Fruit fly (Drosophila melanogaster) whole organism, embryonic: Measurements from ENCODE around the gene Tsf1.
A peak's percentile ranks its signal among the peaks of the same experiment; 100 is the strongest.

Source experiments
- Abd-B ChIP-seq: fragments of 200-800 bp; sonication (Bioruptor generic); optimal IDR thresholded peaks from 2 replicates; lab custom pipeline; 2018; ENCODE audit warnings: missing biosample characterization, mild to moderate bottlenecking, missing genetic modification characterization, moderate library complexity
- Ada2b ChIP-seq: fragments of 200-800 bp; sonication (Bioruptor generic); IDR thresholded peaks from 2 replicates; pipeline ENCODE4 v1.3.6; 2022; ENCODE audit warnings: missing biosample characterization, missing genetic modification characterization
- CG10267 ChIP-seq: fragments of 200-800 bp; sonication (Bioruptor generic); optimal IDR thresholded peaks from 2 replicates; lab custom pipeline; 2018; ENCODE audit warnings: missing biosample characterization, mild to moderate bottlenecking, missing genetic modification characterization, moderate library complexity
- CG10366 ChIP-seq: fragments of 200-800 bp; sonication (Bioruptor generic); IDR thresholded peaks from 2 replicates; pipeline ENCODE4 v1.3.6; 2022; ENCODE audit warnings: missing biosample characterization, missing genetic modification characterization
- CG11723 ChIP-seq: fragments of 200-800 bp; sonication (Bioruptor generic); optimal IDR thresholded peaks from 2 replicates; lab custom pipeline; 2017; ENCODE audit warnings: missing biosample characterization, mild to moderate bottlenecking, missing genetic modification characterization
- CG12769 ChIP-seq: fragments of 200-800 bp; sonication (Bioruptor generic); optimal IDR thresholded peaks from 2 replicates; lab custom pipeline; 2019; ENCODE audit warnings: missing biosample characterization, mild to moderate bottlenecking, missing genetic modification characterization, moderate library complexity
- CG15269 ChIP-seq: fragments of 200-800 bp; sonication (Bioruptor generic); optimal IDR thresholded peaks from 2 replicates; lab custom pipeline; 2018; ENCODE audit warnings: missing biosample characterization, mild to moderate bottlenecking, missing genetic modification characterization, moderate library complexity
- CG1602 ChIP-seq: fragments of 200-800 bp; sonication (Bioruptor generic); optimal IDR thresholded peaks from 3 replicates; lab custom pipeline; 2016; ENCODE audit warnings: missing biosample characterization, missing genetic modification characterization
- CG17186 ChIP-seq: fragments of 200-800 bp; sonication (Bioruptor generic); optimal IDR thresholded peaks from 3 replicates; lab custom pipeline; 2017; ENCODE audit warnings: missing biosample characterization, missing genetic modification reagents, missing genetic modification characterization
- CG17829 ChIP-seq: fragments of 200-800 bp; optimal IDR thresholded peaks from 2 replicates; lab custom pipeline; 2019; ENCODE audit warnings: missing biosample characterization, mild to moderate bottlenecking, missing genetic modification characterization, moderate library complexity
- CG18619 ChIP-seq: fragments of 200-800 bp; sonication (Bioruptor generic); optimal IDR thresholded peaks from 3 replicates; lab custom pipeline; 2017; ENCODE audit warnings: missing biosample characterization, mild to moderate bottlenecking, missing genetic modification characterization
- CG2129 ChIP-seq: fragments of 200-800 bp; sonication (Bioruptor generic); IDR thresholded peaks from 2 replicates; pipeline ENCODE4 v1.3.6; 2022; ENCODE audit warnings: missing biosample characterization, missing genetic modification characterization; ENCODE audit not compliant: partially characterized antibody
- CG2712 ChIP-seq: fragments of 200-800 bp; optimal IDR thresholded peaks from 3 replicates; lab custom pipeline; 2019; ENCODE audit warnings: missing biosample characterization, mild to moderate bottlenecking, missing genetic modification characterization, moderate library complexity
- CG30403 ChIP-seq: fragments of 200-800 bp; sonication (Bioruptor generic); optimal IDR thresholded peaks from 3 replicates; lab custom pipeline; 2016; ENCODE audit warnings: missing biosample characterization, missing genetic modification characterization
- CG3281 ChIP-seq: fragments of 200-800 bp; sonication (Bioruptor generic); optimal IDR thresholded peaks from 3 replicates; lab custom pipeline; 2017; ENCODE audit warnings: missing biosample characterization, mild to moderate bottlenecking, missing genetic modification characterization
- CG34376 ChIP-seq: fragments of 200-800 bp; sonication (Bioruptor generic); optimal IDR thresholded peaks from 2 replicates; lab custom pipeline; 2018; ENCODE audit warnings: missing biosample characterization, mild to moderate bottlenecking, missing genetic modification characterization
- CG4404 ChIP-seq: fragments of 200-800 bp; sonication (Bioruptor generic); IDR thresholded peaks from 2 replicates; pipeline ENCODE4 v1.3.6; 2022; ENCODE audit warnings: missing biosample characterization, missing genetic modification characterization
- CG6689 ChIP-seq: fragments of 200-800 bp; sonication (Bioruptor generic); IDR thresholded peaks from 2 replicates; pipeline ENCODE4 v1.3.6; 2022; ENCODE audit warnings: missing biosample characterization, missing genetic modification characterization
- CG6813 ChIP-seq: fragments of 200-800 bp; sonication (Bioruptor generic); optimal IDR thresholded peaks from 2 replicates; lab custom pipeline; 2017; ENCODE audit warnings: missing biosample characterization, missing genetic modification characterization, mild to moderate bottlenecking, moderate library complexity, missing genetic modification reagents
- CG8765 ChIP-seq: fragments of 200-800 bp; sonication (Bioruptor generic); IDR thresholded peaks from 2 replicates; pipeline ENCODE4 v1.3.6; 2022; ENCODE audit warnings: missing biosample characterization, missing genetic modification characterization
- D19B ChIP-seq: fragments of 200-800 bp; sonication (Bioruptor generic); optimal IDR thresholded peaks from 2 replicates; lab custom pipeline; 2017; ENCODE audit warnings: missing biosample characterization, mild to moderate bottlenecking, missing genetic modification characterization
- Deaf1 ChIP-seq: fragments of 200-800 bp; optimal IDR thresholded peaks from 3 replicates; lab custom pipeline; 2019; ENCODE audit warnings: missing biosample characterization, mild to moderate bottlenecking, missing genetic modification characterization, moderate library complexity
- E2f1 ChIP-seq: fragments of 200-800 bp; sonication (Bioruptor generic); IDR thresholded peaks from 2 replicates; pipeline ENCODE4 v1.3.6; 2022; ENCODE audit warnings: missing biosample characterization, missing genetic modification characterization
- GATAe ChIP-seq: fragments of 200-800 bp; sonication (Bioruptor generic); conservative IDR thresholded peaks from 2 replicates; pipeline ENCODE4 v1.3.6; 2022; ENCODE audit warnings: missing biosample characterization, missing genetic modification characterization
- H15 ChIP-seq: fragments of 200-800 bp; sonication (Bioruptor generic); IDR thresholded peaks from 3 replicates; pipeline ENCODE4 v1.3.6; 2022; ENCODE audit warnings: missing biosample characterization, missing genetic modification characterization
- Hr3 ChIP-seq: fragments of 200-800 bp; sonication (Bioruptor generic); optimal IDR thresholded peaks from 3 replicates; lab custom pipeline; 2016; ENCODE audit warnings: missing biosample characterization, missing genetic modification characterization
- Lim3 ChIP-seq: fragments of 200-800 bp; sonication (Bioruptor generic); IDR thresholded peaks from 2 replicates; pipeline ENCODE4 v1.3.6; 2022; ENCODE audit warnings: missing biosample characterization, missing genetic modification characterization
- MBD-R2 ChIP-seq: fragments of 200-800 bp; sonication (Bioruptor generic); IDR thresholded peaks from 2 replicates; pipeline ENCODE4 v1.3.6; 2022; ENCODE audit warnings: missing biosample characterization, missing genetic modification characterization
- Mrtf ChIP-seq: fragments of 200-800 bp; sonication (Bioruptor generic); IDR thresholded peaks from 3 replicates; pipeline ENCODE4 v1.3.6; 2022; ENCODE audit warnings: missing biosample characterization, missing genetic modification characterization
- Sry-δ ChIP-seq: fragments of 200-800 bp; sonication (Bioruptor generic); optimal IDR thresholded peaks from 2 replicates; lab custom pipeline; 2016; ENCODE audit warnings: missing biosample characterization, missing genetic modification characterization
- Xrp1 ChIP-seq: fragments of 200-800 bp; sonication (Bioruptor generic); IDR thresholded peaks from 2 replicates; pipeline ENCODE4 v1.3.6; 2022; ENCODE audit warnings: missing biosample characterization, missing genetic modification characterization
- ato ChIP-seq: fragments of 200-800 bp; sonication (Bioruptor generic); IDR thresholded peaks from 2 replicates; pipeline ENCODE4 v1.3.6; 2022; ENCODE audit warnings: missing biosample characterization, missing genetic modification characterization; ENCODE audit not compliant: partially characterized antibody
- cad ChIP-seq: fragments of >200 bp; optimal IDR thresholded peaks from 2 replicates; lab custom pipeline; 2017; ENCODE audit warnings: missing biosample characterization, missing genetic modification characterization
- dmrt99B ChIP-seq: fragments of 200-800 bp; sonication (Bioruptor generic); optimal IDR thresholded peaks from 2 replicates; lab custom pipeline; 2018; ENCODE audit warnings: missing biosample characterization, mild to moderate bottlenecking, missing genetic modification characterization, moderate library complexity
- grn ChIP-seq: fragments of 200-800 bp; sonication (Bioruptor generic); optimal IDR thresholded peaks from 3 replicates; lab custom pipeline; 2017; ENCODE audit warnings: missing biosample characterization, missing genetic modification characterization
- ham ChIP-seq: fragments of 200-800 bp; sonication (Bioruptor generic); IDR thresholded peaks from 2 replicates; pipeline ENCODE4 v1.3.6; 2022; ENCODE audit warnings: missing biosample characterization, missing genetic modification characterization
- hkb ChIP-seq, 2 experiments: fragments of 200-800 bp in 1 of 2; fragments of >200 bp in 1 of 2; sonication (Bioruptor generic) in 1 of 2; IDR thresholded peaks in 1 of 2; optimal IDR thresholded peaks in 1 of 2; 2 replicates each; pipeline versions ENCODE4 v1.3.6 to Lab custom; 2017 to 2022; ENCODE audit warnings: missing biosample characterization in 1 of 2, missing genetic modification characterization in 1 of 2
- ind ChIP-seq: fragments of 200-800 bp; sonication (Bioruptor generic); optimal IDR thresholded peaks from 3 replicates; lab custom pipeline; 2016; ENCODE audit warnings: missing biosample characterization, missing genetic modification characterization
- lab ChIP-seq: fragments of 200-800 bp; sonication (Bioruptor generic); optimal IDR thresholded peaks from 3 replicates; lab custom pipeline; 2017; ENCODE audit warnings: missing biosample characterization, missing genetic modification characterization, mild to moderate bottlenecking, moderate library complexity, missing genetic modification reagents
- mirr ChIP-seq: fragments of 200-800 bp; sonication (Bioruptor generic); optimal IDR thresholded peaks from 3 replicates; lab custom pipeline; 2018; ENCODE audit warnings: missing biosample characterization, mild to moderate bottlenecking, missing genetic modification characterization
- otp ChIP-seq: fragments of 200-800 bp; sonication (Bioruptor generic); IDR thresholded peaks from 3 replicates; pipeline ENCODE4, ENCODE4 v1.3.6; 2022; ENCODE audit warnings: missing biosample characterization, missing genetic modification characterization
- row ChIP-seq: fragments of 200-800 bp; sonication (Bioruptor generic); IDR thresholded peaks from 3 replicates; pipeline ENCODE4 v1.3.6; 2022; ENCODE audit warnings: missing biosample characterization, missing genetic modification characterization
- sd ChIP-seq: fragments of 200-800 bp; sonication (Bioruptor generic); optimal IDR thresholded peaks from 3 replicates; lab custom pipeline; 2018; ENCODE audit warnings: missing biosample characterization, mild to moderate bottlenecking, missing genetic modification characterization, moderate library complexity
- seq ChIP-seq: fragments of 200-800 bp; sonication (Bioruptor generic); IDR thresholded peaks from 2 replicates; pipeline ENCODE4 v1.3.6; 2022; ENCODE audit warnings: missing biosample characterization, missing genetic modification characterization
- so ChIP-seq: fragments of 200-800 bp; sonication (Bioruptor generic); IDR thresholded peaks from 3 replicates; pipeline ENCODE4 v1.3.6; 2022; ENCODE audit warnings: missing biosample characterization, missing genetic modification characterization
- ssp ChIP-seq: fragments of 200-800 bp; sonication (Bioruptor generic); IDR thresholded peaks from 2 replicates; pipeline ENCODE4 v1.3.6; 2022; ENCODE audit warnings: missing biosample characterization, missing genetic modification characterization
- stc ChIP-seq: fragments of 200-800 bp; sonication (Bioruptor generic); IDR thresholded peaks from 2 replicates; pipeline ENCODE4 v1.3.6; 2022; ENCODE audit warnings: missing biosample characterization, missing genetic modification characterization
- tin ChIP-seq: fragments of 200-800 bp; sonication (Bioruptor generic); optimal IDR thresholded peaks from 3 replicates; lab custom pipeline; 2016; ENCODE audit warnings: missing biosample characterization, missing genetic modification characterization
- yki ChIP-seq: fragments of >200 bp; optimal IDR thresholded peaks from 3 replicates; lab custom pipeline; 2018

Gene Tsf1

dm6 chrX:18370775-18371735 is 15.8 kb upstream of the Tsf1 start (continued):
- TF ChIP-seq ind (peak; percentile 23), CG34376 (GFP tag; lab: Kevin White, UChicago) (peak; percentile 38), H15 (GFP tag; lab: Robert Waterston, UW) (no peak), CG2712 (tag; lab: Kevin White, UChicago) (peak; percentile 24), yki (peak; percentile 26), otp (GFP tag; lab: Robert Waterston, UW) (no peak), seq (GFP tag; lab: Robert Waterston, UW) (no peak), CG10366 (GFP tag; lab: Robert Waterston, UW) (no peak), ham (GFP tag; lab: Robert Waterston, UW) (no peak), hkb (optimal IDR thresholded peaks at IDR 0.05; lab: Kevin White, UChicago) (peak; percentile 68), hkb (GFP tag; IDR thresholded peaks at IDR 0.05; lab: Robert Waterston, UW) (no peak; the same call in 1 of the 2 replicates), ssp (GFP tag; lab: Robert Waterston, UW) (peak; percentile 52), E2f1 (no peak), CG30403 (GFP tag; lab: Kevin White, UChicago) (peak; percentile 31), Deaf1 (tag; lab: Kevin White, UChicago) (no peak), grn (GFP tag; lab: Kevin White, UChicago) (no peak), Xrp1 (GFP tag; lab: Robert Waterston, UW) (no peak), CG17829 (tag; lab: Kevin White, UChicago) (peak; percentile 16), Hr3 (GFP tag; lab: Kevin White, UChicago) (no peak), tin (no peak), Sry-δ (GFP tag; lab: Kevin White, UChicago) (peak; percentile 99), Ada2b (no peak), lab (GFP tag; lab: Kevin White, UChicago) (peak; percentile 31), so (GFP tag; lab: Robert Waterston, UW) (peak; percentile 21; the same call in 1 of the 3 replicates), dmrt99B (no peak), CG6813 (GFP tag; lab: Kevin White, UChicago) (no peak), CG1602 (GFP tag; lab: Kevin White, UChicago) (peak; percentile 11), CG3281 (GFP tag; lab: Kevin White, UChicago) (no peak), CG6689 (peak; percentile 26; the same call in 1 of the 2 replicates), CG17186 (peak; percentile 96), sd (peak; percentile 19), CG15269 (tag; lab: Kevin White, UChicago) (no peak), CG10267 (tag; lab: Kevin White, UChicago) (peak; percentile 62), GATAe (GFP tag; lab: Robert Waterston, UW) (no peak), Lim3 (GFP tag; lab: Robert Waterston, UW) (no peak), Abd-B (GFP tag; lab: Kevin White, UChicago) (peak; percentile 13), ato (GFP tag; lab: Robert Waterston, UW) (peak; percentile 96), CG11723 (no peak), stc (GFP tag; lab: Robert Waterston, UW) (no peak), CG4404 (GFP tag; lab: Robert Waterston, UW) (no peak), mirr (peak; percentile 36), CG18619 (GFP tag; lab: Kevin White, UChicago) (no peak), CG2129 (GFP tag; lab: Robert Waterston, UW) (peak; percentile 95), Mrtf (GFP tag; lab: Robert Waterston, UW) (no peak), row (GFP tag; lab: Robert Waterston, UW) (peak; percentile 53), CG12769 (tag; lab: Kevin White, UChicago) (peak; percentile 53), CG8765 (GFP tag; lab: Robert Waterston, UW) (no peak), MBD-R2 (GFP tag; lab: Robert Waterston, UW) (peak; percentile 40), D19B (GFP tag; lab: Kevin White, UChicago) (no peak), cad (GFP tag; lab: Kevin White, UChicago) (no peak)
